Fruit fly (Drosophila melanogaster) whole organism, embryonic: ENCODE data around the gene CG31161.

Experiments
- Antp ChIP-seq: fragments of 200-800 bp; sonication (Bioruptor generic); optimal IDR thresholded peaks from 3 replicates; lab custom pipeline; 2016; ENCODE audit warnings: missing biosample characterization, missing genetic modification characterization
- B-H1 ChIP-seq: fragments of 200-800 bp; sonication (Bioruptor generic); IDR thresholded peaks from 3 replicates; pipeline ENCODE4 v1.3.6; 2022; ENCODE audit warnings: missing biosample characterization, missing genetic modification characterization
- C15 ChIP-seq: fragments of 200-800 bp; sonication (Bioruptor generic); IDR thresholded peaks from 3 replicates; pipeline ENCODE4 v1.3.6; 2022; ENCODE audit warnings: missing biosample characterization, missing genetic modification characterization
- CG11696 ChIP-seq: fragments of 200-800 bp; sonication (Bioruptor generic); IDR thresholded peaks from 2 replicates; pipeline ENCODE4 v1.3.6; 2022; ENCODE audit warnings: missing biosample characterization, missing genetic modification characterization
- CG12299 ChIP-seq: fragments of 200-800 bp; sonication (Bioruptor generic); optimal IDR thresholded peaks from 2 replicates; lab custom pipeline; 2018; ENCODE audit warnings: missing biosample characterization, mild to moderate bottlenecking, missing genetic modification characterization
- CG1233 ChIP-seq: fragments of 200-800 bp; sonication (Bioruptor generic); optimal IDR thresholded peaks from 4 replicates; lab custom pipeline; 2018; ENCODE audit warnings: missing biosample characterization, mild to moderate bottlenecking, missing genetic modification characterization
- CG12391 ChIP-seq: fragments of 200-800 bp; sonication (Bioruptor generic); optimal IDR thresholded peaks from 3 replicates; lab custom pipeline; 2018; ENCODE audit warnings: missing biosample characterization, mild to moderate bottlenecking, missing genetic modification characterization, moderate library complexity
- CG15514 ChIP-seq: fragments of 200-800 bp; sonication (Bioruptor generic); optimal IDR thresholded peaks from 3 replicates; lab custom pipeline; 2017; ENCODE audit warnings: missing biosample characterization, missing genetic modification characterization, mild to moderate bottlenecking, moderate library complexity, missing genetic modification reagents
- CG15601 ChIP-seq: fragments of 200-800 bp; sonication (Bioruptor generic); optimal IDR thresholded peaks from 3 replicates; lab custom pipeline; 2019; ENCODE audit warnings: missing biosample characterization, mild to moderate bottlenecking, missing genetic modification characterization, moderate library complexity
- CG17186 ChIP-seq: fragments of 200-800 bp; sonication (Bioruptor generic); optimal IDR thresholded peaks from 3 replicates; lab custom pipeline; 2017; ENCODE audit warnings: missing biosample characterization, missing genetic modification reagents, missing genetic modification characterization
- CG17359 ChIP-seq: fragments of 200-800 bp; sonication (Bioruptor generic); optimal IDR thresholded peaks from 3 replicates; lab custom pipeline; 2018; ENCODE audit warnings: missing biosample characterization, mild to moderate bottlenecking, missing genetic modification characterization, moderate library complexity
- CG17802 ChIP-seq: fragments of 200-800 bp; sonication (Bioruptor generic); optimal IDR thresholded peaks from 2 replicates; lab custom pipeline; 2018; ENCODE audit warnings: missing biosample characterization, mild to moderate bottlenecking, missing genetic modification characterization, moderate library complexity
- CG17912 ChIP-seq: fragments of 200-800 bp; sonication (Bioruptor generic); optimal IDR thresholded peaks from 2 replicates; lab custom pipeline; 2018; ENCODE audit warnings: missing biosample characterization, mild to moderate bottlenecking, missing genetic modification characterization
- CG2889 ChIP-seq: fragments of 200-800 bp; sonication (Bioruptor generic); IDR thresholded peaks from 3 replicates; pipeline ENCODE4 v1.3.6; 2022; ENCODE audit warnings: missing biosample characterization, missing genetic modification characterization
- CG3065 ChIP-seq: fragments of 200-800 bp; sonication (Bioruptor generic); optimal IDR thresholded peaks from 2 replicates; lab custom pipeline; 2016; ENCODE audit warnings: missing biosample characterization, missing genetic modification characterization
- CG31441 ChIP-seq: fragments of 200-800 bp; sonication (Bioruptor generic); IDR thresholded peaks from 2 replicates; pipeline ENCODE4 v1.3.6; 2022; ENCODE audit warnings: missing biosample characterization, missing genetic modification characterization
- CG3407 ChIP-seq: fragments of 200-800 bp; sonication (Bioruptor generic); optimal IDR thresholded peaks from 2 replicates; lab custom pipeline; 2018; ENCODE audit warnings: missing biosample characterization, mild to moderate bottlenecking, missing genetic modification characterization
- CG34376 ChIP-seq: fragments of 200-800 bp; sonication (Bioruptor generic); optimal IDR thresholded peaks from 2 replicates; lab custom pipeline; 2018; ENCODE audit warnings: missing biosample characterization, mild to moderate bottlenecking, missing genetic modification characterization
- CG34422 ChIP-seq: fragments of 200-800 bp; sonication (Bioruptor generic); IDR thresholded peaks from 3 replicates; pipeline ENCODE4 v1.3.6; 2022; ENCODE audit warnings: missing biosample characterization, missing genetic modification characterization
- CG6175 ChIP-seq: fragments of 200-800 bp; sonication (Bioruptor generic); IDR thresholded peaks from 3 replicates; pipeline ENCODE4 v1.3.6; 2022; ENCODE audit warnings: missing biosample characterization, missing genetic modification characterization
- CG9932 ChIP-seq: fragments of 200-800 bp; sonication (Bioruptor generic); IDR thresholded peaks from 2 replicates; pipeline ENCODE4 v1.3.6; 2022; ENCODE audit warnings: missing biosample characterization, missing genetic modification characterization
- Dip2 ChIP-seq: fragments of 200-800 bp; sonication (Bioruptor generic); IDR thresholded peaks from 2 replicates; pipeline ENCODE4 v1.3.6; 2022; ENCODE audit warnings: missing biosample characterization, missing genetic modification characterization
- Dll ChIP-seq: fragments of 200-800 bp; sonication (Bioruptor generic); IDR thresholded peaks from 4 replicates; pipeline ENCODE4 v1.3.6; 2022; ENCODE audit warnings: missing biosample characterization, missing genetic modification characterization; ENCODE audit not compliant: partially characterized antibody
- Doc2 ChIP-seq: fragments of 200-800 bp; sonication (Bioruptor generic); IDR thresholded peaks from 2 replicates; pipeline ENCODE4 v1.3.6; 2022; ENCODE audit warnings: missing biosample characterization, missing genetic modification characterization
- Dref ChIP-seq: fragments of 200-800 bp; sonication (Bioruptor generic); IDR thresholded peaks from 2 replicates; pipeline ENCODE4 v1.3.6; 2022; ENCODE audit warnings: missing biosample characterization, missing genetic modification characterization
- E2f1 ChIP-seq: fragments of 200-800 bp; sonication (Bioruptor generic); IDR thresholded peaks from 2 replicates; pipeline ENCODE4 v1.3.6; 2022; ENCODE audit warnings: missing biosample characterization, missing genetic modification characterization
- HLHmδ ChIP-seq: fragments of 200-800 bp; sonication (Bioruptor generic); optimal IDR thresholded peaks from 2 replicates; lab custom pipeline; 2018; ENCODE audit warnings: missing biosample characterization, mild to moderate bottlenecking, missing genetic modification characterization, moderate library complexity
- Hmr ChIP-seq: fragments of 200-800 bp; sonication (Bioruptor generic); optimal IDR thresholded peaks from 3 replicates; lab custom pipeline; 2017; ENCODE audit warnings: mild to moderate bottlenecking, missing biosample characterization, missing genetic modification reagents, missing genetic modification characterization
- Hsf ChIP-seq: fragments of 200-800 bp; sonication (Bioruptor generic); optimal IDR thresholded peaks from 3 replicates; lab custom pipeline; 2016; ENCODE audit warnings: missing biosample characterization, missing genetic modification characterization
- MBD-R2 ChIP-seq: fragments of 200-800 bp; sonication (Bioruptor generic); IDR thresholded peaks from 2 replicates; pipeline ENCODE4 v1.3.6; 2022; ENCODE audit warnings: missing biosample characterization, missing genetic modification characterization
- Opbp ChIP-seq: fragments of 200-800 bp; sonication (Bioruptor generic); IDR thresholded peaks from 3 replicates; pipeline ENCODE4 v1.3.6; 2022; ENCODE audit warnings: missing biosample characterization, missing genetic modification characterization; ENCODE audit not compliant: partially characterized antibody
- Sin3A ChIP-seq: fragments of >200 bp; optimal IDR thresholded peaks from 2 replicates; lab custom pipeline; 2018
- Six4 ChIP-seq: fragments of 200-800 bp; sonication (Bioruptor generic); optimal IDR thresholded peaks from 2 replicates; lab custom pipeline; 2016; ENCODE audit warnings: missing biosample characterization, missing genetic modification characterization
- Xrp1 ChIP-seq: fragments of 200-800 bp; sonication (Bioruptor generic); IDR thresholded peaks from 2 replicates; pipeline ENCODE4 v1.3.6; 2022; ENCODE audit warnings: missing biosample characterization, missing genetic modification characterization
- ase ChIP-seq: fragments of 200-800 bp; sonication (Bioruptor generic); IDR thresholded peaks from 3 replicates; pipeline ENCODE4 v1.3.6; 2022; ENCODE audit warnings: missing biosample characterization, missing genetic modification characterization
- dysf ChIP-seq: fragments of 200-800 bp; sonication (Bioruptor generic); IDR thresholded peaks from 3 replicates; pipeline ENCODE4 v1.3.6; 2022; ENCODE audit warnings: missing biosample characterization, missing genetic modification characterization
- esg ChIP-seq: fragments of 200-800 bp; sonication (Bioruptor generic); conservative IDR thresholded peaks from 2 replicates; pipeline ENCODE4 v1.3.6; 2022; ENCODE audit warnings: missing biosample characterization, missing genetic modification characterization
- ftz-f1 ChIP-seq: fragments of 200-800 bp; sonication (Bioruptor generic); optimal IDR thresholded peaks from 2 replicates; lab custom pipeline; 2016; ENCODE audit warnings: missing biosample characterization, missing genetic modification characterization
- kni ChIP-seq: fragments of 200-800 bp; sonication (Bioruptor generic); optimal IDR thresholded peaks from 3 replicates; lab custom pipeline; 2017; ENCODE audit warnings: mild to moderate bottlenecking, missing biosample characterization, missing genetic modification reagents, missing genetic modification characterization
- maf-S ChIP-seq: fragments of 200-800 bp; sonication (Bioruptor generic); optimal IDR thresholded peaks from 2 replicates; lab custom pipeline; 2016; ENCODE audit warnings: missing biosample characterization, missing genetic modification characterization
- mirr ChIP-seq: fragments of 200-800 bp; sonication (Bioruptor generic); optimal IDR thresholded peaks from 3 replicates; lab custom pipeline; 2018; ENCODE audit warnings: missing biosample characterization, mild to moderate bottlenecking, missing genetic modification characterization
- nerfin-2 ChIP-seq: fragments of 200-800 bp; sonication (Bioruptor generic); IDR thresholded peaks from 2 replicates; pipeline ENCODE4 v1.3.6; 2022; ENCODE audit warnings: missing biosample characterization, missing genetic modification characterization; ENCODE audit not compliant: partially characterized antibody
- prd ChIP-seq, 3 experiments: fragments of >200 bp in 2 of 3; fragments of 200-800 bp in 1 of 3; sonication (Bioruptor generic) in 1 of 3; optimal IDR thresholded peaks in 2 of 3; IDR thresholded peaks in 1 of 3; 2 replicates in 2 of 3; 3 replicates in 1 of 3; pipeline versions ENCODE4 v1.3.6 to Lab custom; 2017 to 2022; ENCODE audit warnings: missing biosample characterization in 1 of 3, missing genetic modification characterization in 1 of 3
- run ChIP-seq: fragments of 200-800 bp; sonication (Bioruptor generic); optimal IDR thresholded peaks from 3 replicates; lab custom pipeline; 2018; ENCODE audit warnings: missing biosample characterization, mild to moderate bottlenecking, missing genetic modification characterization
- sr ChIP-seq: fragments of 200-800 bp; sonication (Bioruptor generic); IDR thresholded peaks from 3 replicates; pipeline ENCODE4 v1.3.6; 2022; ENCODE audit warnings: missing biosample characterization, missing genetic modification characterization
- stwl ChIP-seq: fragments of 200-800 bp; sonication (Bioruptor generic); optimal IDR thresholded peaks from 3 replicates; lab custom pipeline; 2018; ENCODE audit warnings: missing biosample characterization, mild to moderate bottlenecking, missing genetic modification characterization, moderate library complexity
- tll ChIP-seq, 2 experiments: fragments of 200-800 bp in 1 of 2; fragments of >200 bp in 1 of 2; sonication (Bioruptor generic) in 1 of 2; optimal IDR thresholded peaks; 2 replicates each; lab custom pipeline; 2017 to 2019; ENCODE audit warnings: missing biosample characterization in 2 of 2, missing genetic modification characterization in 2 of 2, mild to moderate bottlenecking in 1 of 2, moderate library complexity in 1 of 2
- tx ChIP-seq: fragments of 200-800 bp; sonication (Bioruptor generic); optimal IDR thresholded peaks from 2 replicates; lab custom pipeline; 2016; ENCODE audit warnings: missing biosample characterization, missing genetic modification characterization
- usp ChIP-seq: fragments of >200 bp; optimal IDR thresholded peaks from 2 replicates; lab custom pipeline; 2017; ENCODE audit warnings: missing biosample characterization, missing genetic modification characterization
- yki ChIP-seq: fragments of >200 bp; optimal IDR thresholded peaks from 3 replicates; lab custom pipeline; 2018
- zfh2 ChIP-seq: fragments of 200-800 bp; sonication (Bioruptor generic); optimal IDR thresholded peaks from 2 replicates; lab custom pipeline; 2016; ENCODE audit warnings: missing biosample characterization, missing genetic modification characterization

CG31161 gene

dm6 chr3R:22624737-22625136 is 8.4 kb downstream of the CG31161 start (continued):
- TF ChIP-seq MBD-R2 (GFP tag; lab: Robert Waterston, UW) (peak; percentile 25; the same call in 1 of the 2 replicates), Sin3A (lab: Kevin White, UChicago) (no peak), C15 (GFP tag; lab: Robert Waterston, UW) (0 out of 3 replicates have a peak, but pooled peaks have one; percentile 36), HLHmδ (GFP tag; lab: Kevin White, UChicago) (no peak), dysf (GFP tag; lab: Robert Waterston, UW) (peak; percentile 71), zfh2 (GFP tag; lab: Kevin White, UChicago) (no peak), CG3407 (GFP tag; lab: Kevin White, UChicago) (peak; percentile 47), CG9932 (GFP tag; lab: Robert Waterston, UW) (peak; percentile 63), CG15514 (GFP tag; lab: Kevin White, UChicago) (peak; percentile 43), maf-S (no peak), Hmr (GFP tag; lab: Kevin White, UChicago) (no peak), esg (peak; percentile 68), CG12391 (tag; lab: Kevin White, UChicago) (peak; percentile 67), tll (GFP tag; optimal IDR thresholded peaks at IDR 0.05; lab: Kevin White, UChicago) (no peak), CG17912 (GFP tag; lab: Kevin White, UChicago) (no peak), mirr (no peak), CG31441 (GFP tag; lab: Robert Waterston, UW) (no peak; the same call in none of the 2 replicates), usp (no peak), sr (peak; percentile 27; the same call in 1 of the 3 replicates), CG17186 (GFP tag; lab: Kevin White, UChicago) (peak; percentile 43), CG17359 (tag; lab: Kevin White, UChicago) (peak; percentile 77), CG1233 (peak; percentile 38), stwl (tag; lab: Kevin White, UChicago) (no peak), Dll (GFP tag; lab: Robert Waterston, UW) (no peak), Dip2 (GFP tag; lab: Robert Waterston, UW) (no peak), kni (GFP tag; lab: Kevin White, UChicago) (no peak), CG34422 (GFP tag; lab: Robert Waterston, UW) (peak; percentile 57; the same call in 1 of the 3 replicates), Doc2 (no peak), CG11696 (GFP tag; lab: Robert Waterston, UW) (0 out of 2 replicates have a peak, but pooled peaks have one; percentile 33), CG2889 (GFP tag; lab: Robert Waterston, UW) (peak; percentile 52; the same call in 1 of the 3 replicates), nerfin-2 (GFP tag; lab: Robert Waterston, UW) (no peak), CG12299 (no peak), ftz-f1 (GFP tag; lab: Kevin White, UChicago) (no peak), CG15601 (tag; lab: Kevin White, UChicago) (peak; percentile 2), CG3065 (no peak), Hsf (GFP tag; lab: Kevin White, UChicago) (peak; percentile 72), ase (GFP tag; lab: Robert Waterston, UW) (peak; percentile 75; the same call in 2 of the 3 replicates), CG17802 (tag; lab: Kevin White, UChicago) (peak; percentile 29), Opbp (GFP tag; lab: Robert Waterston, UW) (no peak), Six4 (GFP tag; lab: Kevin White, UChicago) (peak; percentile 58), Xrp1 (peak; percentile 80), E2f1 (GFP tag; lab: Robert Waterston, UW) (peak; percentile 33), B-H1 (GFP tag; lab: Robert Waterston, UW) (peak; percentile 58; the same call in 2 of the 3 replicates), prd (optimal IDR thresholded peaks at IDR 0.05; lab: Kevin White, UChicago) (no peak), prd (GFP tag; IDR thresholded peaks at IDR 0.05; lab: Robert Waterston, UW) (peak; percentile 70; the same call in 2 of the 3 replicates), yki (lab: Kevin White, UChicago) (no peak), run (tag; lab: Kevin White, UChicago) (peak; percentile 17), CG34376 (no peak), Dref (GFP tag; lab: Robert Waterston, UW) (no peak), CG6175 (peak; percentile 51; the same call in 1 of the 3 replicates), Antp (GFP tag; lab: Kevin White, UChicago) (peak; percentile 64), tx (GFP tag; lab: Kevin White, UChicago) (peak; percentile 6)
